Fruit fly (Drosophila melanogaster) whole organism, embryonic: ENCODE results near the gene CG5910.
"Not testable (repeated sequence)": the region's sequence is repeated elsewhere in the genome, so short reads cannot be mapped to it uniquely, and the experiment has no call there.

Experiments
- Aef1 ChIP-seq: fragments of 200-800 bp; sonication (Bioruptor generic); IDR thresholded peaks from 3 replicates; pipeline ENCODE4 v1.3.6; 2022; ENCODE audit warnings: missing biosample characterization, missing genetic modification characterization
- CG10462 ChIP-seq: fragments of 200-800 bp; sonication (Bioruptor generic); optimal IDR thresholded peaks from 2 replicates; lab custom pipeline; 2016; ENCODE audit warnings: missing biosample characterization, missing genetic modification characterization
- CG11456 ChIP-seq: fragments of 200-800 bp; sonication (Bioruptor generic); IDR thresholded peaks from 3 replicates; pipeline ENCODE4 v1.3.6; 2022; ENCODE audit warnings: missing biosample characterization, missing genetic modification characterization
- CG12659 ChIP-seq: fragments of 200-800 bp; sonication (Bioruptor generic); optimal IDR thresholded peaks from 3 replicates; lab custom pipeline; 2017; ENCODE audit warnings: mild to moderate bottlenecking, missing biosample characterization, missing genetic modification reagents, missing genetic modification characterization
- CG13775 ChIP-seq: fragments of 200-800 bp; sonication (Bioruptor generic); optimal IDR thresholded peaks from 3 replicates; lab custom pipeline; 2017; ENCODE audit warnings: missing biosample characterization, mild to moderate bottlenecking, missing genetic modification characterization
- CG14050 ChIP-seq: fragments of 200-800 bp; sonication (Bioruptor generic); IDR thresholded peaks from 3 replicates; pipeline ENCODE4 v1.3.6; 2022; ENCODE audit warnings: missing biosample characterization, missing genetic modification characterization
- CG15073 ChIP-seq: fragments of 200-800 bp; sonication (Bioruptor generic); optimal IDR thresholded peaks from 2 replicates; lab custom pipeline; 2016; ENCODE audit warnings: missing biosample characterization, missing genetic modification characterization
- CG1602 ChIP-seq: fragments of 200-800 bp; sonication (Bioruptor generic); optimal IDR thresholded peaks from 3 replicates; lab custom pipeline; 2016; ENCODE audit warnings: missing biosample characterization, missing genetic modification characterization
- CG17612 ChIP-seq: fragments of 200-800 bp; sonication (Bioruptor generic); IDR thresholded peaks from 2 replicates; pipeline ENCODE4 v1.3.6; 2022; ENCODE audit warnings: missing biosample characterization, missing genetic modification characterization
- CG18764 ChIP-seq: fragments of 200-800 bp; sonication (Bioruptor generic); optimal IDR thresholded peaks from 3 replicates; lab custom pipeline; 2016; ENCODE audit warnings: missing biosample characterization, missing genetic modification characterization
- CG2889 ChIP-seq: fragments of 200-800 bp; sonication (Bioruptor generic); IDR thresholded peaks from 3 replicates; pipeline ENCODE4 v1.3.6; 2022; ENCODE audit warnings: missing biosample characterization, missing genetic modification characterization
- CG4404 ChIP-seq: fragments of 200-800 bp; sonication (Bioruptor generic); IDR thresholded peaks from 2 replicates; pipeline ENCODE4 v1.3.6; 2022; ENCODE audit warnings: missing biosample characterization, missing genetic modification characterization
- CG6254 ChIP-seq: fragments of 200-800 bp; sonication (Bioruptor generic); optimal IDR thresholded peaks from 3 replicates; lab custom pipeline; 2017; ENCODE audit warnings: mild to moderate bottlenecking, missing biosample characterization, missing genetic modification reagents, missing genetic modification characterization
- CG6765 ChIP-seq: fragments of 200-800 bp; sonication (Bioruptor generic); optimal IDR thresholded peaks from 3 replicates; lab custom pipeline; 2017; ENCODE audit warnings: missing biosample characterization, mild to moderate bottlenecking, missing genetic modification characterization
- CG7786 ChIP-seq: fragments of 200-800 bp; sonication (Bioruptor generic); optimal IDR thresholded peaks from 2 replicates; lab custom pipeline; 2016; ENCODE audit warnings: missing biosample characterization, missing genetic modification characterization
- Dip3 ChIP-seq: fragments of 200-800 bp; sonication (Bioruptor generic); optimal IDR thresholded peaks from 3 replicates; lab custom pipeline; 2016; ENCODE audit warnings: missing biosample characterization, missing genetic modification characterization
- Lpt ChIP-seq: fragments of >200 bp; optimal IDR thresholded peaks from 2 replicates; lab custom pipeline; 2018; ENCODE audit warnings: missing biosample characterization, missing genetic modification characterization
- Med ChIP-seq: fragments of 200-800 bp; sonication (Bioruptor generic); peaks from one replicate; lab custom pipeline; 2016; ENCODE audit warnings: missing biosample characterization, missing genetic modification characterization, mild to moderate bottlenecking, inconsistent platforms, moderate library complexity
- Meics ChIP-seq: fragments of 200-800 bp; sonication (Bioruptor generic); optimal IDR thresholded peaks from 2 replicates; lab custom pipeline; 2017; ENCODE audit warnings: missing biosample characterization, mild to moderate bottlenecking, missing genetic modification characterization
- Sry-δ ChIP-seq: fragments of 200-800 bp; sonication (Bioruptor generic); optimal IDR thresholded peaks from 2 replicates; lab custom pipeline; 2016; ENCODE audit warnings: missing biosample characterization, missing genetic modification characterization
- ab ChIP-seq: fragments of 200-800 bp; sonication (Bioruptor generic); optimal IDR thresholded peaks from 2 replicates; lab custom pipeline; 2016; ENCODE audit warnings: missing biosample characterization, missing genetic modification characterization
- gem ChIP-seq: fragments of 200-800 bp; sonication (Bioruptor generic); optimal IDR thresholded peaks from 2 replicates; lab custom pipeline; 2019; ENCODE audit warnings: missing biosample characterization, mild to moderate bottlenecking, missing genetic modification characterization, moderate library complexity
- grn ChIP-seq: fragments of 200-800 bp; sonication (Bioruptor generic); optimal IDR thresholded peaks from 3 replicates; lab custom pipeline; 2017; ENCODE audit warnings: missing biosample characterization, missing genetic modification characterization
- lola ChIP-seq, 3 experiments: fragments of >200 bp in 2 of 3; fragments of 200-800 bp in 1 of 3; sonication (Bioruptor generic) in 1 of 3; optimal IDR thresholded peaks; 2 replicates each; lab custom pipeline; 2017 to 2019; ENCODE audit warnings: missing biosample characterization in 3 of 3, missing genetic modification characterization in 3 of 3, mild to moderate bottlenecking in 1 of 3, moderate library complexity in 1 of 3
- sens ChIP-seq: fragments of 200-800 bp; sonication (Bioruptor generic); peaks from one replicate; lab custom pipeline; 2016; ENCODE audit warnings: missing biosample characterization, missing genetic modification characterization
- wek ChIP-seq: fragments of 200-800 bp; sonication (Bioruptor generic); optimal IDR thresholded peaks from 3 replicates; lab custom pipeline; 2018; ENCODE audit warnings: missing biosample characterization, mild to moderate bottlenecking, missing genetic modification characterization, moderate library complexity

Gene CG5910

DNA sequence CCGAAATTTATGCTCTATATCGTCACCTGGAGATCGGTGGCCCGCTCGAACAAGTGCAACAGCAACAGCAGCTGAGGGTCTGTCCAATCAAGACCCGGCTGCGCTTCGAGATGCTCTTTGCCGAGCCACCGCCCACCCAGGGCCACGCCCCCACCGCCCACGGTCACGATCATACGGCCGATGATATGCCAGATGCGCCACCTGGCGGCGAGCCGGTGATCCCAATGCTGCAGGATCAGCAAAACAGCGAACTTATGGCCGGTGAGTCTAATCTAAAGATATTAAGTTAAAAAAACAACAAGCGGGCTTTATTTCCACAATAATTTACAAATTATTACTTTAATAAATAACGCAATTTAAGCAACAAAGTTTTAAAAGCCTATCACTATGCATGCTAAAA lies 56.0 kb downstream of the CG5910 start (continued):
- TF ChIP-seq CG15073 = no peak
- no peak for TF ChIP-seq CG1602 (GFP tag; lab: Kevin White, UChicago)
- TF ChIP-seq ab (GFP tag; lab: Kevin White, UChicago) = no peak
- no peak for TF ChIP-seq CG4404 (GFP tag; lab: Robert Waterston, UW)
- TF ChIP-seq wek (GFP tag; lab: Kevin White, UChicago) = no peak
- TF ChIP-seq CG7786 (GFP tag; lab: Kevin White, UChicago) = no peak
- TF ChIP-seq Sry-δ (GFP tag; lab: Kevin White, UChicago) = no peak
- TF ChIP-seq grn (GFP tag; lab: Kevin White, UChicago) = no peak
- no peak for TF ChIP-seq CG6765
- TF ChIP-seq lola (GFP tag; optimal IDR thresholded peaks at IDR 0.05; lab: Kevin White, UChicago) = no peak
- TF ChIP-seq CG17612 = no peak
- TF ChIP-seq gem (tag; lab: Kevin White, UChicago) = no peak
- TF ChIP-seq CG13775 (GFP tag; lab: Kevin White, UChicago) = no peak
- no peak for TF ChIP-seq CG14050 (GFP tag; lab: Robert Waterston, UW)
- no peak for TF ChIP-seq CG10462
- TF ChIP-seq CG18764 = no peak
- no peak for TF ChIP-seq CG11456 (GFP tag; lab: Robert Waterston, UW)
- TF ChIP-seq Aef1 = no peak
- no peak for TF ChIP-seq CG12659
- no peak for TF ChIP-seq Dip3 (GFP tag; lab: Kevin White, UChicago)
- TF ChIP-seq sens (GFP tag; lab: Kevin White, UChicago) = no peak
- peak; percentile 1 for TF ChIP-seq Med (GFP tag; lab: Kevin White, UChicago)
- no peak for TF ChIP-seq CG2889

DNA sequence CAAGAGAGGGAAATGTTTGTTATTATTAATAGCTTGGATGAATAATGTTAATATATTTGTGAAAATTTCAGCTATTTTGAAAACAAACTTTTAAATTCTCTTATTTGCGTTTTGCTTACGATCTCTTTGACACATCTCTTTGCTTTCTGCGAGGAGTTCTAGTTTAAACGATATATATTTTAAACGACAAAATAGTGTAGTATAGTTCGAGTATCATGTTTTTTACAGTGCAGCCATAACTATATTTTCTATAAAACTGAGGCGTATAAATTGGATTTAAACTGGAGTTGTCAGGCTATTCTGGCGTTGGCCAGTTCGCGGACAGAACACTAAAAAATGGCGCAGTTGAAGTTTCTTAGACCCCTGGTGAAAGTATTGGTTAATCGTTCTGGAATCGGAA lies 57.3 kb downstream of the CG5910 start, which contains the start of gene CG18281:
Gene CG18281 (plus strand): TSS at position 301 of the 400 bp plus-strand sequence.
- not testable (repeated sequence) for TF ChIP-seq Lpt; Meics (GFP tag; lab: Kevin White, UChicago); CG6254 (GFP tag; lab: Kevin White, UChicago)
